Fruit fly (Drosophila melanogaster) whole organism, embryonic: ENCODE data around the gene CG17959.

Source experiments
- BEAF-32 ChIP-seq: fragments of 200-800 bp; sonication (Bioruptor generic); optimal IDR thresholded peaks from 3 replicates; lab custom pipeline; 2017; ENCODE audit warnings: missing biosample characterization, missing genetic modification characterization, mild to moderate bottlenecking, moderate library complexity, missing genetic modification reagents
- BtbVII ChIP-seq: fragments of 200-800 bp; sonication (Bioruptor generic); optimal IDR thresholded peaks from 3 replicates; lab custom pipeline; 2017; ENCODE audit warnings: missing biosample characterization, mild to moderate bottlenecking, missing genetic modification characterization
- CG10431 ChIP-seq: fragments of 200-800 bp; sonication (Bioruptor generic); optimal IDR thresholded peaks from 3 replicates; lab custom pipeline; 2018; ENCODE audit warnings: missing biosample characterization, mild to moderate bottlenecking, missing genetic modification characterization
- CG11504 ChIP-seq: fragments of 200-800 bp; sonication (Bioruptor generic); optimal IDR thresholded peaks from 3 replicates; lab custom pipeline; 2019; ENCODE audit warnings: missing biosample characterization, mild to moderate bottlenecking, missing genetic modification characterization, moderate library complexity
- CG12744 ChIP-seq: fragments of 200-800 bp; sonication (Bioruptor generic); optimal IDR thresholded peaks from 2 replicates; lab custom pipeline; 2016; ENCODE audit warnings: missing biosample characterization, missing genetic modification characterization
- CG12942 ChIP-seq: fragments of 200-800 bp; sonication (Bioruptor generic); optimal IDR thresholded peaks from 3 replicates; lab custom pipeline; 2016; ENCODE audit warnings: missing biosample characterization, missing genetic modification characterization
- CG14667 ChIP-seq: fragments of 200-800 bp; sonication (Bioruptor generic); IDR thresholded peaks from 2 replicates; pipeline ENCODE4 v1.3.6; 2022; ENCODE audit warnings: missing biosample characterization, missing genetic modification characterization
- CG14710 ChIP-seq: fragments of 200-800 bp; sonication (Bioruptor generic); optimal IDR thresholded peaks from 3 replicates; lab custom pipeline; 2019; ENCODE audit warnings: missing biosample characterization, mild to moderate bottlenecking, missing genetic modification characterization, moderate library complexity
- CG16813 ChIP-seq: fragments of 200-800 bp; sonication (Bioruptor generic); IDR thresholded peaks from 3 replicates; pipeline ENCODE4 v1.3.6; 2022; ENCODE audit warnings: missing biosample characterization, missing genetic modification characterization; ENCODE audit not compliant: partially characterized antibody
- CG17802 ChIP-seq: fragments of 200-800 bp; sonication (Bioruptor generic); optimal IDR thresholded peaks from 2 replicates; lab custom pipeline; 2018; ENCODE audit warnings: missing biosample characterization, mild to moderate bottlenecking, missing genetic modification characterization, moderate library complexity
- CG1792 ChIP-seq: fragments of 200-800 bp; sonication (Bioruptor generic); optimal IDR thresholded peaks from 2 replicates; lab custom pipeline; 2016; ENCODE audit warnings: missing biosample characterization, missing genetic modification characterization
- CG32767 ChIP-seq: fragments of 200-800 bp; sonication (Bioruptor generic); IDR thresholded peaks from 2 replicates; pipeline ENCODE4 v1.3.6; 2022; ENCODE audit warnings: missing biosample characterization, missing genetic modification characterization
- CG3995 ChIP-seq: fragments of 200-800 bp; sonication (Bioruptor generic); optimal IDR thresholded peaks from 3 replicates; lab custom pipeline; 2016; ENCODE audit warnings: missing biosample characterization, missing genetic modification characterization
- CG4424 ChIP-seq: fragments of 200-800 bp; sonication (Bioruptor generic); optimal IDR thresholded peaks from 3 replicates; lab custom pipeline; 2016; ENCODE audit warnings: missing biosample characterization, missing genetic modification characterization
- CG5245 ChIP-seq: fragments of 200-800 bp; sonication (Bioruptor generic); optimal IDR thresholded peaks from 3 replicates; lab custom pipeline; 2016; ENCODE audit warnings: missing biosample characterization, missing genetic modification characterization
- CG9817 ChIP-seq: fragments of 200-800 bp; sonication (Bioruptor generic); optimal IDR thresholded peaks from 2 replicates; lab custom pipeline; 2018; ENCODE audit warnings: missing biosample characterization, mild to moderate bottlenecking, missing genetic modification characterization, moderate library complexity
- CG9876 ChIP-seq: fragments of 200-800 bp; sonication (Bioruptor generic); optimal IDR thresholded peaks from 2 replicates; lab custom pipeline; 2016; ENCODE audit warnings: missing biosample characterization, missing genetic modification characterization
- CHES-1-like ChIP-seq: fragments of 200-800 bp; sonication (Bioruptor generic); optimal IDR thresholded peaks from 2 replicates; lab custom pipeline; 2016; ENCODE audit warnings: missing biosample characterization, missing genetic modification characterization
- Camta ChIP-seq: fragments of 200-800 bp; sonication (Bioruptor generic); optimal IDR thresholded peaks from 2 replicates; lab custom pipeline; 2016; ENCODE audit warnings: missing biosample characterization, missing genetic modification characterization
- D ChIP-seq, 2 experiments: fragments of 200-800 bp in 1 of 2; fragments of >200 bp in 1 of 2; sonication (Bioruptor generic) in 1 of 2; optimal IDR thresholded peaks; 2 replicates in 1 of 2; 3 replicates in 1 of 2; lab custom pipeline; 2017; ENCODE audit warnings: mild to moderate bottlenecking in 1 of 2, missing biosample characterization in 1 of 2, missing genetic modification characterization in 1 of 2, missing genetic modification reagents in 1 of 2
- Dad ChIP-seq: fragments of 200-800 bp; sonication (Bioruptor generic); optimal IDR thresholded peaks from 3 replicates; lab custom pipeline; 2016; ENCODE audit warnings: missing biosample characterization, missing genetic modification characterization
- Doc3 ChIP-seq: fragments of 200-800 bp; sonication (Bioruptor generic); IDR thresholded peaks from 3 replicates; pipeline ENCODE4 v1.3.6; 2022; ENCODE audit warnings: missing biosample characterization, missing genetic modification characterization; ENCODE audit not compliant: partially characterized antibody
- Ets65A ChIP-seq: fragments of 200-800 bp; sonication (Bioruptor generic); peaks from one replicate; lab custom pipeline; 2016; ENCODE audit warnings: missing biosample characterization, missing genetic modification characterization
- Fer3 ChIP-seq: fragments of 200-800 bp; sonication (Bioruptor generic); optimal IDR thresholded peaks from 2 replicates; lab custom pipeline; 2018; ENCODE audit warnings: missing biosample characterization, mild to moderate bottlenecking, missing genetic modification characterization, moderate library complexity
- HmgD ChIP-seq: fragments of 200-800 bp; sonication (Bioruptor generic); optimal IDR thresholded peaks from 3 replicates; lab custom pipeline; 2016; ENCODE audit warnings: missing biosample characterization, missing genetic modification characterization
- Hr78 ChIP-seq, 2 experiments: fragments of 200-800 bp in 1 of 2; fragments of >200 bp in 1 of 2; sonication (Bioruptor generic) in 1 of 2; optimal IDR thresholded peaks; 2 replicates each; lab custom pipeline; 2017 to 2019; ENCODE audit warnings: missing biosample characterization in 2 of 2, missing genetic modification characterization in 2 of 2, mild to moderate bottlenecking in 1 of 2, moderate library complexity in 1 of 2
- Lhr ChIP-seq: fragments of 200-800 bp; sonication (Bioruptor generic); optimal IDR thresholded peaks from 3 replicates; lab custom pipeline; 2017; ENCODE audit warnings: mild to moderate bottlenecking, missing biosample characterization, missing genetic modification reagents, missing genetic modification characterization
- Lim3 ChIP-seq: fragments of 200-800 bp; sonication (Bioruptor generic); IDR thresholded peaks from 2 replicates; pipeline ENCODE4 v1.3.6; 2022; ENCODE audit warnings: missing biosample characterization, missing genetic modification characterization
- MTF-1 ChIP-seq: fragments of 200-800 bp; sonication (Bioruptor generic); optimal IDR thresholded peaks from 2 replicates; lab custom pipeline; 2018; ENCODE audit warnings: missing biosample characterization, mild to moderate bottlenecking, missing genetic modification characterization, borderline replicate concordance
- Nf-YA ChIP-seq: fragments of 200-800 bp; sonication (Bioruptor generic); IDR thresholded peaks from 2 replicates; pipeline ENCODE4 v1.3.6; 2022; ENCODE audit warnings: missing biosample characterization, missing genetic modification characterization
- crp ChIP-seq, 2 experiments: fragments of 200-800 bp; sonication (Bioruptor generic); optimal IDR thresholded peaks; 2 replicates in 1 of 2; 3 replicates in 1 of 2; lab custom pipeline; 2017; ENCODE audit warnings: missing biosample characterization in 2 of 2, missing genetic modification characterization in 2 of 2, mild to moderate bottlenecking in 1 of 2, moderate library complexity in 1 of 2
- ftz-f1 ChIP-seq: fragments of 200-800 bp; sonication (Bioruptor generic); optimal IDR thresholded peaks from 2 replicates; lab custom pipeline; 2016; ENCODE audit warnings: missing biosample characterization, missing genetic modification characterization
- gsb ChIP-seq: fragments of 200-800 bp; sonication (Bioruptor generic); IDR thresholded peaks from 2 replicates; pipeline ENCODE4 v1.3.6; 2022; ENCODE audit warnings: missing biosample characterization, missing genetic modification characterization
- hth ChIP-seq: fragments of >200 bp; optimal IDR thresholded peaks from 2 replicates; lab custom pipeline; 2017; ENCODE audit warnings: inconsistent platforms
- lbe ChIP-seq: fragments of 200-800 bp; sonication (Bioruptor generic); optimal IDR thresholded peaks from 2 replicates; lab custom pipeline; 2016; ENCODE audit warnings: missing biosample characterization, mild to moderate bottlenecking, missing genetic modification characterization
- lola ChIP-seq, 3 experiments: fragments of >200 bp in 2 of 3; fragments of 200-800 bp in 1 of 3; sonication (Bioruptor generic) in 1 of 3; optimal IDR thresholded peaks; 2 replicates each; lab custom pipeline; 2017 to 2019; ENCODE audit warnings: missing biosample characterization in 3 of 3, missing genetic modification characterization in 3 of 3, mild to moderate bottlenecking in 1 of 3, moderate library complexity in 1 of 3
- maf-S ChIP-seq: fragments of 200-800 bp; sonication (Bioruptor generic); optimal IDR thresholded peaks from 2 replicates; lab custom pipeline; 2016; ENCODE audit warnings: missing biosample characterization, missing genetic modification characterization
- oc ChIP-seq: fragments of 200-800 bp; sonication (Bioruptor generic); optimal IDR thresholded peaks from 2 replicates; lab custom pipeline; 2018; ENCODE audit warnings: missing biosample characterization, mild to moderate bottlenecking, missing genetic modification characterization, moderate library complexity
- pan ChIP-seq, 4 experiments: fragments of >200 bp in 3 of 4; fragments of 200-800 bp in 1 of 4; sonication (Bioruptor generic) in 1 of 4; optimal IDR thresholded peaks in 3 of 4; IDR thresholded peaks in 1 of 4; 2 replicates each; pipeline versions ENCODE4 v1.3.6 to Lab custom; 2017 to 2022; ENCODE audit warnings: missing biosample characterization in 2 of 4, missing genetic modification characterization in 2 of 4, mixed read lengths in 1 of 4
- peb ChIP-seq: fragments of 200-800 bp; sonication (Bioruptor generic); IDR thresholded peaks from 2 replicates; pipeline ENCODE4 v1.3.6; 2022; ENCODE audit warnings: missing biosample characterization, missing genetic modification characterization
- pros ChIP-seq: fragments of 200-800 bp; sonication (Bioruptor generic); optimal IDR thresholded peaks from 3 replicates; lab custom pipeline; 2019; ENCODE audit warnings: missing biosample characterization, mild to moderate bottlenecking, missing genetic modification characterization, moderate library complexity
- pum ChIP-seq: fragments of 200-800 bp; sonication (Bioruptor generic); optimal IDR thresholded peaks from 2 replicates; lab custom pipeline; 2016; ENCODE audit warnings: missing biosample characterization, missing genetic modification characterization
- ro ChIP-seq: fragments of 200-800 bp; sonication (Bioruptor generic); IDR thresholded peaks from 2 replicates; pipeline ENCODE4 v1.3.6; 2022; ENCODE audit warnings: missing biosample characterization, missing genetic modification characterization
- run ChIP-seq: fragments of 200-800 bp; sonication (Bioruptor generic); optimal IDR thresholded peaks from 3 replicates; lab custom pipeline; 2018; ENCODE audit warnings: missing biosample characterization, mild to moderate bottlenecking, missing genetic modification characterization
- salm ChIP-seq: fragments of 200-800 bp; sonication (Bioruptor generic); optimal IDR thresholded peaks from 2 replicates; lab custom pipeline; 2018; ENCODE audit warnings: missing biosample characterization, mild to moderate bottlenecking, missing genetic modification characterization
- schlank ChIP-seq: fragments of 200-800 bp; sonication (Bioruptor generic); optimal IDR thresholded peaks from 2 replicates; lab custom pipeline; 2018; ENCODE audit warnings: missing biosample characterization, mild to moderate bottlenecking, missing genetic modification characterization
- sqz ChIP-seq: fragments of 200-800 bp; sonication (Bioruptor generic); optimal IDR thresholded peaks from 3 replicates; lab custom pipeline; 2018; ENCODE audit warnings: missing biosample characterization, mild to moderate bottlenecking, missing genetic modification characterization
- tgo ChIP-seq: fragments of 200-800 bp; sonication (Bioruptor generic); IDR thresholded peaks from 3 replicates; pipeline ENCODE4 v1.3.6; 2022; ENCODE audit warnings: missing biosample characterization, missing genetic modification characterization
- wdn ChIP-seq: fragments of 200-800 bp; sonication (Bioruptor generic); IDR thresholded peaks from 2 replicates; pipeline ENCODE4 v1.3.6; 2022; ENCODE audit warnings: missing biosample characterization, missing genetic modification characterization

The CG17959 gene

dm6 chrX:2919742-2920141 lies 27.2 kb upstream of the CG17959 start, which contains the start of gene CG3588 (continued):
- TF ChIP-seq crp (GFP tag; optimal IDR thresholded peaks at IDR 0.05; lab: Kevin White, UChicago): no peak
- TF ChIP-seq wdn (GFP tag; lab: Robert Waterston, UW): peak; percentile 70
- TF ChIP-seq Dad: peak; percentile 48
- TF ChIP-seq Camta (GFP tag; lab: Kevin White, UChicago): no peak
- TF ChIP-seq run (tag; lab: Kevin White, UChicago): no peak
- no peak for TF ChIP-seq Lim3 (GFP tag; lab: Robert Waterston, UW)
- no peak for TF ChIP-seq pan (optimal IDR thresholded peaks at IDR 0.05; lab: Kevin White, UChicago)
- TF ChIP-seq pan (GFP tag; optimal IDR thresholded peaks at IDR 0.05 in 1 of 2, IDR thresholded peaks at IDR 0.05 in 1 of 2): peak in 1 of 2 experiments; percentile 80
- TF ChIP-seq CHES-1-like (GFP tag; lab: Kevin White, UChicago): peak; percentile 74
- no peak for TF ChIP-seq ftz-f1 (GFP tag; lab: Kevin White, UChicago)
- no peak for TF ChIP-seq Lhr (GFP tag; lab: Kevin White, UChicago)
- TF ChIP-seq salm (tag; lab: Kevin White, UChicago): peak; percentile 6
- peak; percentile 7 for TF ChIP-seq lbe (GFP tag; lab: Kevin White, UChicago)
- 0 out of 2 replicates have a peak, but pooled peaks have one; percentile 19 for TF ChIP-seq Nf-YA (GFP tag; lab: Robert Waterston, UW)
- no peak for TF ChIP-seq pros (GFP tag; lab: Kevin White, UChicago)
- no peak for TF ChIP-seq pum (GFP tag; lab: Kevin White, UChicago)
- TF ChIP-seq CG9876 (GFP tag; lab: Kevin White, UChicago): peak; percentile 30
- TF ChIP-seq gsb (GFP tag; lab: Robert Waterston, UW): peak; percentile 84
- TF ChIP-seq CG3995 (GFP tag; lab: Kevin White, UChicago): peak; percentile 5
- peak; percentile 82 for TF ChIP-seq Ets65A (GFP tag; lab: Kevin White, UChicago)
- no peak for TF ChIP-seq CG16813 (GFP tag; lab: Robert Waterston, UW)
- TF ChIP-seq CG4424 (GFP tag; lab: Kevin White, UChicago): peak; percentile 60
- no peak for TF ChIP-seq HmgD
- peak; percentile 44 for TF ChIP-seq CG5245
- TF ChIP-seq CG9817 (tag; lab: Kevin White, UChicago): peak; percentile 75
- TF ChIP-seq CG32767: peak; percentile 63
- peak; percentile 82 for TF ChIP-seq Fer3 (tag; lab: Kevin White, UChicago)
- no peak for TF ChIP-seq CG10431 (GFP tag; lab: Kevin White, UChicago)
- TF ChIP-seq CG17802 (tag; lab: Kevin White, UChicago): peak; percentile 11
- TF ChIP-seq lola (GFP tag; optimal IDR thresholded peaks at IDR 0.05; lab: Kevin White, UChicago): no peak
- no peak for TF ChIP-seq hth (lab: Kevin White, UChicago)
- peak; percentile 64 for TF ChIP-seq CG14667 (GFP tag; lab: Robert Waterston, UW)
- TF ChIP-seq peb (GFP tag; lab: Robert Waterston, UW): peak; percentile 42; the same call in 1 of the 2 replicates
- TF ChIP-seq sqz (GFP tag; lab: Kevin White, UChicago): peak; percentile 70
- no peak for TF ChIP-seq Hr78 (GFP tag; optimal IDR thresholded peaks at IDR 0.05; lab: Kevin White, UChicago)
- peak; percentile 76 for TF ChIP-seq CG11504 (tag; lab: Kevin White, UChicago)
- no peak for TF ChIP-seq BEAF-32 (GFP tag; lab: Kevin White, UChicago)
- peak; percentile 58 for TF ChIP-seq maf-S (GFP tag; lab: Kevin White, UChicago)
- TF ChIP-seq CG14710 (tag; lab: Kevin White, UChicago): peak; percentile 32
- TF ChIP-seq Doc3: no peak
- peak; percentile 16 for TF ChIP-seq CG12942 (GFP tag; lab: Kevin White, UChicago)
- TF ChIP-seq BtbVII: peak; percentile 60
- peak; percentile 54 for TF ChIP-seq schlank
- TF ChIP-seq MTF-1: peak; percentile 21
- TF ChIP-seq oc (tag; lab: Kevin White, UChicago): peak; percentile 2
- TF ChIP-seq CG12744 (GFP tag; lab: Kevin White, UChicago): peak; percentile 81
- peak; percentile 80 for TF ChIP-seq tgo
- no peak for TF ChIP-seq ro (GFP tag; lab: Robert Waterston, UW)
- peak; percentile 71 for TF ChIP-seq CG1792 (GFP tag; lab: Kevin White, UChicago)
- TF ChIP-seq D (optimal IDR thresholded peaks at IDR 0.05; lab: Kevin White, UChicago): no peak
- no peak for TF ChIP-seq D (GFP tag; optimal IDR thresholded peaks at IDR 0.05; lab: Kevin White, UChicago)
